Worm (Caenorhabditis elegans): ENCODE measurements around the gene K08H2.4.

Gene K08H2.4

ce11 chrX:13267230-13267629 lies 28.9 kb downstream of the K08H2.4 start, which contains the start of gene cyp-14A1:
TSS of gene cyp-14A1 (minus strand) at chrX:13267355.
- TF ChIP-seq nhr-11 (tag; optimal IDR thresholded peaks at IDR 0.05): no peak
- peak; percentile 26 for TF ChIP-seq nhr-23 (tag; optimal IDR thresholded peaks at IDR 0.05)
- TF ChIP-seq elt-3 (tag; optimal IDR thresholded peaks at IDR 0.05): no peak
- TF ChIP-seq fos-1 (tag; optimal IDR thresholded peaks at IDR 0.05): no peak

ce11 chrX:13269586-13269985 lies 31.3 kb downstream of the K08H2.4 start, which contains the start of gene cyp-14A2:
TSS of gene cyp-14A2 (minus strand) at chrX:13269686.
- TF ChIP-seq mml-1 (tag; optimal IDR thresholded peaks at IDR 0.05) (no peak), nhr-67 (tag; optimal IDR thresholded peaks at IDR 0.05) (no peak), mdl-1 (tag; optimal IDR thresholded peaks at IDR 0.05) (no peak), ztf-11 (tag; optimal IDR thresholded peaks at IDR 0.05) (no peak), elt-2 (tag; optimal IDR thresholded peaks at IDR 0.05) (no peak), zag-1 (tag; optimal IDR thresholded peaks at IDR 0.05) (no peak), snpc-4 (tag; optimal IDR thresholded peaks at IDR 0.05) (no peak), ceh-16 (tag; optimal IDR thresholded peaks at IDR 0.05) (no peak), ztf-4 (tag; optimal IDR thresholded peaks at IDR 0.05) (no peak), egl-27 (tag; optimal IDR thresholded peaks at IDR 0.05) (no peak), nhr-12 (tag; optimal IDR thresholded peaks at IDR 0.05) (no peak), eor-1 (tag; optimal IDR thresholded peaks at IDR 0.05) (no peak), hmg-11 (tag; optimal IDR thresholded peaks at IDR 0.05) (no peak), aly-2 (tag; optimal IDR thresholded peaks at IDR 0.05) (no peak)

ce11 chrX:13274102-13274501 lies 35.8 kb downstream of the K08H2.4 start, which contains the start of gene cyp-14A3:
TSS of gene cyp-14A3 (minus strand) at chrX:13274202.
- TF ChIP-seq eor-1 (tag; optimal IDR thresholded peaks at IDR 0.05) (no peak), elt-3 (tag; optimal IDR thresholded peaks at IDR 0.05) (no peak), nhr-25 (tag; optimal IDR thresholded peaks at IDR 0.05) (no peak)

ce11 chrX:13278876-13279275 lies 40.6 kb downstream of the K08H2.4 start, which contains the start of gene phf-33:
TSS of gene phf-33 (minus strand) at chrX:13278976.
- no peak for TF ChIP-seq nhr-11 (tag; optimal IDR thresholded peaks at IDR 0.05)
- TF ChIP-seq unc-62 (GFP tag; optimal IDR thresholded peaks at IDR 0.05): no peak
- TF ChIP-seq ceh-9 (tag; optimal IDR thresholded peaks at IDR 0.05): no peak
- no peak for TF ChIP-seq R02D3.7 (tag; optimal IDR thresholded peaks at IDR 0.05)
- TF ChIP-seq nhr-23 (tag; optimal IDR thresholded peaks at IDR 0.05): no peak
- no peak for TF ChIP-seq egl-27 (tag; optimal IDR thresholded peaks at IDR 0.05)
- no peak for TF ChIP-seq nhr-237 (tag; optimal IDR thresholded peaks at IDR 0.05)
- no peak for TF ChIP-seq nhr-43 (tag; optimal IDR thresholded peaks at IDR 0.05; ENCODE audit: poor library complexity, severe bottlenecking)
- TF ChIP-seq eor-1 (tag; optimal IDR thresholded peaks at IDR 0.05): no peak
- TF ChIP-seq nhr-25 (tag; optimal IDR thresholded peaks at IDR 0.05): no peak
- TF ChIP-seq daf-12 (tag; optimal IDR thresholded peaks at IDR 0.05): no peak
- no peak for TF ChIP-seq nhr-67 (tag; optimal IDR thresholded peaks at IDR 0.05)
- no peak for TF ChIP-seq tbx-2 (tag; optimal IDR thresholded peaks at IDR 0.05)
- no peak for TF ChIP-seq elt-1 (tag; optimal IDR thresholded peaks at IDR 0.05)
- no peak for TF ChIP-seq egl-5 (tag; optimal IDR thresholded peaks at IDR 0.05)
- no peak for TF ChIP-seq elt-3 (tag; optimal IDR thresholded peaks at IDR 0.05)
- no peak for TF ChIP-seq ama-1 (optimal IDR thresholded peaks at IDR 0.05)
- TF ChIP-seq skn-1 (tag; optimal IDR thresholded peaks at IDR 0.05): no peak

- TF ChIP-seq egl-27 (tag; optimal IDR thresholded peaks at IDR 0.05): no peak
- TF ChIP-seq elt-2 (tag; optimal IDR thresholded peaks at IDR 0.05): peak; percentile 16
- peak; percentile 62 for TF ChIP-seq nhr-43 (tag; optimal IDR thresholded peaks at IDR 0.05; ENCODE audit: poor library complexity, severe bottlenecking)
Measured at ce11 chrX:13283462-13283861, 45.2 kb downstream of the K08H2.4 start.

ce11 chrX:13284091-13284490 lies 45.8 kb downstream of the K08H2.4 start, which contains the start of gene cyp-14A4:
TSS of gene cyp-14A4 (minus strand) at chrX:13284197.
- no peak for TF ChIP-seq egl-27 (tag; optimal IDR thresholded peaks at IDR 0.05)
- no peak for TF ChIP-seq hmg-11 (tag; optimal IDR thresholded peaks at IDR 0.05)
- no peak for TF ChIP-seq nhr-43 (tag; optimal IDR thresholded peaks at IDR 0.05; ENCODE audit: poor library complexity, severe bottlenecking)
- no peak for TF ChIP-seq aly-2 (tag; optimal IDR thresholded peaks at IDR 0.05)
- TF ChIP-seq ama-1 (optimal IDR thresholded peaks at IDR 0.05): no peak
- TF ChIP-seq ztf-11 (tag; optimal IDR thresholded peaks at IDR 0.05): no peak
- TF ChIP-seq nhr-67 (tag; optimal IDR thresholded peaks at IDR 0.05): no peak
- no peak for TF ChIP-seq lin-39 (tag; optimal IDR thresholded peaks at IDR 0.05)
- no peak for TF ChIP-seq nhr-28 (tag; optimal IDR thresholded peaks at IDR 0.05)
- TF ChIP-seq R02D3.7 (tag; optimal IDR thresholded peaks at IDR 0.05): no peak
- no peak for TF ChIP-seq tbx-2 (tag; optimal IDR thresholded peaks at IDR 0.05)
- TF ChIP-seq lin-15B (tag; optimal IDR thresholded peaks at IDR 0.05): no peak
- TF ChIP-seq ceh-9 (tag; optimal IDR thresholded peaks at IDR 0.05): no peak
- TF ChIP-seq eor-1 (tag; optimal IDR thresholded peaks at IDR 0.05): no peak

All from whole organism, L3 larva.